Worm (Caenorhabditis elegans): ENCODE results near the gene R107.9.

R107.9 gene

ce11 chrIII:9052371-9052978 is 14.7 kb downstream of the R107.9 start (continued):
- peak; percentile 45 for TF ChIP-seq ceh-27 (GFP tag; optimal IDR thresholded peaks at IDR 0.05)
- TF ChIP-seq cebp-2 (GFP tag; IDR thresholded peaks at IDR 0.05): peak; percentile 68; the same call in 1 of the 2 replicates
- TF ChIP-seq B0019.2 (GFP tag; conservative IDR thresholded peaks at IDR 0.05): peak; percentile 59; the same call in 1 of the 2 replicates
- no peak for TF ChIP-seq Y67H2A.10 (GFP tag; conservative IDR thresholded peaks at IDR 0.05)

ce11 chrIII:9053263-9053662 is 15.5 kb downstream of the R107.9 start:
- TF ChIP-seq lir-1 (GFP tag; conservative IDR thresholded peaks at IDR 0.05): no peak
- no peak for TF ChIP-seq attf-3 (GFP tag; conservative IDR thresholded peaks at IDR 0.05)
- TF ChIP-seq Y67H2A.10 (GFP tag; conservative IDR thresholded peaks at IDR 0.05): no peak
- TF ChIP-seq lin-26 (GFP tag; IDR thresholded peaks at IDR 0.05): peak; percentile 19; the same call in 1 of the 2 replicates
- TF ChIP-seq ama-1 (optimal IDR thresholded peaks at IDR 0.05): peak; percentile 87
- TF ChIP-seq ama-1 (GFP tag; optimal IDR thresholded peaks at IDR 0.05): no peak
- TF ChIP-seq ceh-91 (GFP tag; IDR thresholded peaks at IDR 0.05): no peak
- no peak for TF ChIP-seq nhr-120 (GFP tag; IDR thresholded peaks at IDR 0.05)
- no peak for TF ChIP-seq F52B5.7 (tag; optimal IDR thresholded peaks at IDR 0.05)
- peak; percentile 11 for TF ChIP-seq tbp1 (GFP tag; optimal IDR thresholded peaks at IDR 0.05)

ce11 chrIII:9053740-9054252 is 16.0 kb downstream of the R107.9 start, which contains the start of gene R107.5:
TSS of gene R107.5 (minus strand) at chrIII:9053790.
- TF ChIP-seq xnd-1 (tag; optimal IDR thresholded peaks at IDR 0.05): no peak
- peak; percentile 94 for TF ChIP-seq tlf-1 (GFP tag; optimal IDR thresholded peaks at IDR 0.05)
- peak; percentile 92 for TF ChIP-seq ztf-22 (GFP tag; optimal IDR thresholded peaks at IDR 0.05)
- TF ChIP-seq mxl-1 (tag; optimal IDR thresholded peaks at IDR 0.05): no peak
- TF ChIP-seq rec-8 (tag; optimal IDR thresholded peaks at IDR 0.05): no peak
- TF ChIP-seq dpff-1 (tag; optimal IDR thresholded peaks at IDR 0.05): peak; percentile 95
- no peak for TF ChIP-seq mes-4 (tag; optimal IDR thresholded peaks at IDR 0.05)
- TF ChIP-seq C17E4.6 (GFP tag; IDR thresholded peaks at IDR 0.05): peak; percentile 77
- TF ChIP-seq C06A6.2 (GFP tag; conservative IDR thresholded peaks at IDR 0.05): peak; percentile 89
- TF ChIP-seq F39B2.1 (GFP tag; IDR thresholded peaks at IDR 0.05): no peak
- peak; percentile 76 for TF ChIP-seq tbp1 (GFP tag; optimal IDR thresholded peaks at IDR 0.05)
- TF ChIP-seq dpl-1 (GFP tag; optimal IDR thresholded peaks at IDR 0.05): peak; percentile 42
- peak; percentile 96 for TF ChIP-seq K11D2.4 (GFP tag; IDR thresholded peaks at IDR 0.05)
- TF ChIP-seq let-607 (tag; optimal IDR thresholded peaks at IDR 0.05): peak; percentile 95 to 98
- TF ChIP-seq lin-40 (tag; optimal IDR thresholded peaks at IDR 0.05): peak; percentile 97
- no peak for TF ChIP-seq nhr-179 (tag; optimal IDR thresholded peaks at IDR 0.05)
- TF ChIP-seq Y95B8A.8 (GFP tag; IDR thresholded peaks at IDR 0.05): peak; percentile 88
- TF ChIP-seq let-526 (GFP tag; IDR thresholded peaks at IDR 0.05): peak; percentile 98
- no peak for TF ChIP-seq him-1 (tag; optimal IDR thresholded peaks at IDR 0.05)
- 0 out of 2 replicates have a peak, but pooled peaks have one; percentile 56 for TF ChIP-seq ztf-28 (GFP tag; IDR thresholded peaks at IDR 0.05)
- TF ChIP-seq hlh-26 (GFP tag; conservative IDR thresholded peaks at IDR 0.05): no peak
- peak; percentile 59; the same call in 1 of the 2 replicates for TF ChIP-seq F33H1.4 (GFP tag; IDR thresholded peaks at IDR 0.05)
- TF ChIP-seq nhr-90 (tag; optimal IDR thresholded peaks at IDR 0.05): peak; percentile 22
- peak; percentile 20 for TF ChIP-seq die-1 (tag; optimal IDR thresholded peaks at IDR 0.05)
- peak; percentile 96 for TF ChIP-seq K12H6.12 (tag; optimal IDR thresholded peaks at IDR 0.05)
- no peak for TF ChIP-seq hmg-20 (GFP tag; IDR thresholded peaks at IDR 0.05)
- TF ChIP-seq attf-6 (GFP tag; IDR thresholded peaks at IDR 0.05): peak; percentile 55; the same call in 1 of the 2 replicates
- peak; percentile 66; the same call in 1 of the 2 replicates for TF ChIP-seq attf-3 (GFP tag; conservative IDR thresholded peaks at IDR 0.05)
- no peak for TF ChIP-seq ceh-58 (GFP tag; IDR thresholded peaks at IDR 0.05)
- peak; percentile 54 for TF ChIP-seq F52B5.7 (tag; optimal IDR thresholded peaks at IDR 0.05)
- TF ChIP-seq lsl-1 (GFP tag; optimal IDR thresholded peaks at IDR 0.05): peak; percentile 22
- peak; percentile 63 for TF ChIP-seq ztf-18 (tag; optimal IDR thresholded peaks at IDR 0.05)
- TF ChIP-seq Y53G8AR.9 (GFP tag; conservative IDR thresholded peaks at IDR 0.05): peak; percentile 94
- TF ChIP-seq B0261.1 (tag; optimal IDR thresholded peaks at IDR 0.05): peak; percentile 32
